Fruit fly (Drosophila melanogaster) whole organism: ENCODE results near the gene mid.

Experiments
- pan ChIP-seq: fragments of >200 bp; optimal IDR thresholded peaks from 2 replicates; lab custom pipeline; 2017
- psq ChIP-seq: fragments of >200 bp; optimal IDR thresholded peaks from 2 replicates; lab custom pipeline; 2017
- usp ChIP-seq: fragments of >200 bp; optimal IDR thresholded peaks from 2 replicates; lab custom pipeline; 2017; ENCODE audit warnings: missing biosample characterization, missing genetic modification characterization, mixed read lengths

DNA sequence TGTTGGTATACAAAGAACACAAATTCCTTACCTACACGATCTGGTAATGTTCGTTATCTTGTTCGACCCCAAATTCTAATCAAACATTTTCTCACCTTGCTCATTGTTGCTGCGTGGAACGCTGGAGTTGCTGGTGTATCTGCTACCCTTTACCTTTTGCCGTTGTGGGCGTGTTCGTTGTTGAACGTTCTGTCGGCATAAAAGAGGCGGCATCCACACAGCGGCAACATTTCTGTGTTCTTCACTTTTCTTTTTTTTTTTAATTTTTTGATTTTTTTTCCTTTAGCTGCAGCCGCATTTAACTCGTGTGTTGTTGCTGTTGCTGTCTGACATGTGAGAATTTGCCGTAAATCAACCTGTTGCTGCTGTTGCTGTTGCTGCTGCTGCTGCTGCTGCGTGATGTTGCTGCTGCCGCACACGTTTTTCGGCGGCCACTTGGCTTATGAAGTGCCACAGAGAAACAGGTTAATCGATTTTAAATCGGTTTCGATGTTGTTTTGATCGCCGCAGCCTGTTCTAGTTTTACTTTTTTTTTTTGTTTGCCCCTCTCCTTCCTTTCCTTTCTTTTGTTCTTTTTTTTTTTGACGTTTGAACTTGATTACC is 28.4 kb downstream of the mid start:
- TF ChIP-seq usp (GFP tag; lab: Kevin White, UChicago): no peak
- no peak for TF ChIP-seq pan (lab: Kevin White, UChicago)
- no peak for TF ChIP-seq psq (lab: Kevin White, UChicago)
